Worm (Caenorhabditis elegans) whole organism, midembryonic: ENCODE data around the gene cgef-1.

Experiments
- flt-1 ChIP-seq: fragments of 200-800 bp; sonication (Bioruptor generic); IDR thresholded peaks from 2 replicates; pipeline ENCODE4 v1.3.6; 2022; ENCODE audit warnings: missing genetic modification characterization, missing compliant biosample characterization
- klf-2 ChIP-seq: fragments of 200-800 bp; sonication (Bioruptor generic); conservative IDR thresholded peaks from 2 replicates; pipeline ENCODE4 v1.3.6; 2022; ENCODE audit warnings: missing genetic modification reagents, missing genetic modification characterization, missing compliant biosample characterization

DNA sequence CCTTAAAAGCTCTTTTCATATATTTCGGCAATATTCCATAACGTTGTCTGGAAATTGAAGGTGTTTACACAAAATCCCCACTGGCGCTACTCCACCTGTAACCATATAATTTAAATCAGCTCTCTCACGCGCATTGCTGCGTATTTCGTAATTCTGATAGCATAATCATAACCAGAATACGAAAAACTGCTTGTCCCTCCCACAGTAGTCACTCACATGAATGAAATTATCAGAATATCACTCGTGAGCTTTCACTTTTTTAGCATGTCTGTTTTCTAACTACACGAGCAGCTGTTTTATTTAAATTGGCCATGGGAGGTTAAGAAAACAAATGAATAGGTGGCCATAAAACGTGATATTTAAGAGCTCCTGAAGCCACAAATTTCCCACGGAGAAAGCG is 47.9 kb downstream of the cgef-1 start:
- TF ChIP-seq flt-1 (GFP tag; lab: Robert Waterston, UW) (no peak), klf-2 (GFP tag; lab: Robert Waterston, UW) (no peak)
